Worm (Caenorhabditis elegans): ENCODE results near the gene frm-8.
A peak's percentile ranks its signal among the peaks of the same experiment; 100 is the strongest.

frm-8 gene

ce11 chrIII:3174985-3175384, 44.0 kb downstream of the frm-8 start, which contains the start of gene R148.3:
TSS of gene R148.3 (plus strand) at chrIII:3175331.
- peak; percentile 74 for TF ChIP-seq che-1 (tag; optimal IDR thresholded peaks at IDR 0.05)
- peak; percentile 22 for TF ChIP-seq unc-42 (tag; optimal IDR thresholded peaks at IDR 0.05)
- no peak for TF ChIP-seq mec-3 (tag; optimal IDR thresholded peaks at IDR 0.05; ENCODE audit: borderline replicate concordance)
- TF ChIP-seq gmeb-2 (tag; optimal IDR thresholded peaks at IDR 0.05), result peak; percentile 84
- peak; percentile 84 for TF ChIP-seq sox-4 (tag; optimal IDR thresholded peaks at IDR 0.05)
- TF ChIP-seq hlh-15 (tag; optimal IDR thresholded peaks at IDR 0.05), result peak; percentile 58
- TF ChIP-seq fax-1 (tag; optimal IDR thresholded peaks at IDR 0.05), result peak; percentile 79
- TF ChIP-seq lim-6 (tag; optimal IDR thresholded peaks at IDR 0.05), result peak; percentile 62
- TF ChIP-seq T23F11.4 (GFP tag; optimal IDR thresholded peaks at IDR 0.05), result peak; percentile 68
- TF ChIP-seq tbx-2 (tag; optimal IDR thresholded peaks at IDR 0.05), result peak; percentile 83
- no peak for TF ChIP-seq nhr-11 (tag; optimal IDR thresholded peaks at IDR 0.05)
- TF ChIP-seq hlh-30 (tag; optimal IDR thresholded peaks at IDR 0.05; ENCODE audit: insufficient read depth), result no peak
- peak; percentile 77 for TF ChIP-seq F13H6.1 (tag; optimal IDR thresholded peaks at IDR 0.05)
- TF ChIP-seq C38D4.7 (GFP tag; optimal IDR thresholded peaks at IDR 0.05), result peak; percentile 64
- TF ChIP-seq zip-5 (tag; optimal IDR thresholded peaks at IDR 0.05), result peak; percentile 72
- TF ChIP-seq ceh-24 (tag; optimal IDR thresholded peaks at IDR 0.05), result peak; percentile 42
- TF ChIP-seq ztf-16 (tag; optimal IDR thresholded peaks at IDR 0.05), result peak; percentile 90
- TF ChIP-seq ceh-22 (tag; optimal IDR thresholded peaks at IDR 0.05), result no peak
- no peak for TF ChIP-seq pqm-1 (tag; optimal IDR thresholded peaks at IDR 0.05)
- TF ChIP-seq pha-2 (tag; optimal IDR thresholded peaks at IDR 0.05), result peak; percentile 79
- TF ChIP-seq dmd-4 (tag; optimal IDR thresholded peaks at IDR 0.05; ENCODE audit: borderline replicate concordance), result peak; percentile 78
- TF ChIP-seq ceh-6 (GFP tag; optimal IDR thresholded peaks at IDR 0.05), result peak; percentile 37
- no peak for TF ChIP-seq pros-1 (tag; optimal IDR thresholded peaks at IDR 0.05)
- TF ChIP-seq hlh-13 (GFP tag; optimal IDR thresholded peaks at IDR 0.05), result peak; percentile 15
- TF ChIP-seq nhr-232 (tag; optimal IDR thresholded peaks at IDR 0.05), result peak; percentile 78
- no peak for TF ChIP-seq tbx-7 (tag; optimal IDR thresholded peaks at IDR 0.05)
- TF ChIP-seq pag-3 (tag; optimal IDR thresholded peaks at IDR 0.05; ENCODE audit: borderline replicate concordance), result no peak
- TF ChIP-seq Y22D7AL.16 (tag; optimal IDR thresholded peaks at IDR 0.05), result peak; percentile 67
- TF ChIP-seq unc-55 (GFP tag; optimal IDR thresholded peaks at IDR 0.05), result no peak
- TF ChIP-seq odd-2 (tag; optimal IDR thresholded peaks at IDR 0.05), result peak; percentile 81
- TF ChIP-seq ceh-18 (tag; optimal IDR thresholded peaks at IDR 0.05), result peak; percentile 37
- peak; percentile 33 for TF ChIP-seq eyg-1 (tag; optimal IDR thresholded peaks at IDR 0.05)
- no peak for TF ChIP-seq pax-1 (tag; optimal IDR thresholded peaks at IDR 0.05)
- peak; percentile 88 for TF ChIP-seq elt-2 (tag; optimal IDR thresholded peaks at IDR 0.05)
- peak; percentile 70 for TF ChIP-seq npax-4 (tag; optimal IDR thresholded peaks at IDR 0.05)
- TF ChIP-seq elt-4 (tag; optimal IDR thresholded peaks at IDR 0.05), result no peak
- TF ChIP-seq ceh-9 (tag; optimal IDR thresholded peaks at IDR 0.05), result no peak
- no peak for TF ChIP-seq fkh-10 (GFP tag; optimal IDR thresholded peaks at IDR 0.05)
- peak; percentile 55 for TF ChIP-seq sdc-2 (tag; optimal IDR thresholded peaks at IDR 0.05)
- TF ChIP-seq dve-1 (tag; optimal IDR thresholded peaks at IDR 0.05), result peak; percentile 20
- TF ChIP-seq unc-3 (GFP tag; conservative IDR thresholded peaks at IDR 0.05), result peak; percentile 51; the same call in 1 of the 2 replicates
- TF ChIP-seq unc-3 (tag; optimal IDR thresholded peaks at IDR 0.05), result peak; percentile 81
- no peak for TF ChIP-seq pha-4 (tag; optimal IDR thresholded peaks at IDR 0.05)
- peak; percentile 91 for TF ChIP-seq ceh-14 (tag; optimal IDR thresholded peaks at IDR 0.05)
- peak; percentile 66 for TF ChIP-seq syd-9 (tag; optimal IDR thresholded peaks at IDR 0.05)
- TF ChIP-seq ceh-48 (tag; optimal IDR thresholded peaks at IDR 0.05), result peak; percentile 52
- TF ChIP-seq hlh-6 (tag; optimal IDR thresholded peaks at IDR 0.05), result peak; percentile 86
- TF ChIP-seq ref-2 (tag; optimal IDR thresholded peaks at IDR 0.05), result peak; percentile 76
- TF ChIP-seq rnt-1 (tag; optimal IDR thresholded peaks at IDR 0.05), result peak; percentile 71
- TF ChIP-seq ttx-3 (tag; optimal IDR thresholded peaks at IDR 0.05), result peak; percentile 85
- TF ChIP-seq ceh-45 (GFP tag; IDR thresholded peaks at IDR 0.05), result 0 out of 2 replicates have a peak, but pooled peaks have one; percentile 45
- TF ChIP-seq ahr-1 (tag; optimal IDR thresholded peaks at IDR 0.05), result peak; percentile 85
- TF ChIP-seq K02D7.2 (tag; optimal IDR thresholded peaks at IDR 0.05), result peak; percentile 76
- peak; percentile 42 for TF ChIP-seq ets-4 (tag; optimal IDR thresholded peaks at IDR 0.05)

All from whole organism, late embryonic.